Fruit fly (Drosophila melanogaster) whole organism: Measurements from ENCODE around the gene CG14332.

ENCODE experiments used
- CG8478 ChIP-seq: fragments of >200 bp; optimal IDR thresholded peaks from 2 replicates; lab custom pipeline; 2018; ENCODE audit warnings: inconsistent platforms
- EcR ChIP-seq, 2 experiments: fragments of >200 bp; optimal IDR thresholded peaks; 2 replicates each; lab custom pipeline; 2017; ENCODE audit warnings: missing biosample characterization in 2 of 2, missing genetic modification characterization in 2 of 2, missing genetic modification reagents in 2 of 2

- TF ChIP-seq CG8478 (no peak), EcR (GFP tag; optimal IDR thresholded peaks at IDR 0.05; lab: Kevin White, UChicago) (no peak)
These were observed 27.4 kb downstream of the CG14332 start, which contains the start of gene CREG for dm6 chr3R:17394318-17395188.
